Worm (Caenorhabditis elegans) whole organism, L4/young adult: ENCODE data around the gene str-204.

ENCODE experiments used
- W03F9.2 ChIP-seq: fragments of 150-350 bp; optimal IDR thresholded peaks from 2 replicates; lab custom pipeline; 2014; ENCODE audit warnings: missing biosample characterization, missing genetic modification characterization
- dao-5 ChIP-seq: sonication (generic microtip); optimal IDR thresholded peaks from 2 replicates; lab custom pipeline; 2016; ENCODE audit warnings: missing genotype, missing genetic modification characterization, moderate library complexity, missing compliant biosample characterization

ce11 chrV:7153046-7153445, 6.4 kb upstream of the str-204 start, which contains the start of gene fat-7:
- TF ChIP-seq dao-5 (tag; lab: Kevin White, UChicago) (no peak), W03F9.2 (tag; lab: Kevin White, UChicago) (no peak)
